Fruit fly (Drosophila melanogaster): ENCODE measurements around the gene CG4743.

CG4743 gene

DNA sequence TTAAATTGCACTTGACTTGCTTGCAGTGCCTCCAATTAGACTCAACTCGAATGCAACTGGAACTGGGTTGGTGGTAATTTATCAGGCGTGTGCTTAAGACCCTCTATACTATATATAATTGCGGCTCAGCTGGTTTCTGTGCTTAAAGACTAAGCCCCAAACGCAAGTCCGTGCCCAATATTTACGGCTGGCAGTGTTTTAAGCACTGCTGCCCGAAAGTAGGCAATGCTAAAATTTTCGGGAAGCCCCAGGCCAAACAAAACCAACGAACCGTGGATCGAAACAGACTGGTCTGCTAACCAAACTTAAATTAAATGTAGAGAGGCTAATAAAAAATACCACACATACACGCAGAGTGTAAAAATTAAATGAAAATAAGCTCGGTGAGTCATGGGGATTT is 40.7 kb upstream of the CG4743 start (continued):
- TF ChIP-seq CG18476 (GFP tag; optimal IDR thresholded peaks at IDR 0.05) (no peak), so (GFP tag; IDR thresholded peaks at IDR 0.05) (no peak), CG10462 (GFP tag; optimal IDR thresholded peaks at IDR 0.05) (no peak), Dek (tag; optimal IDR thresholded peaks at IDR 0.05) (no peak), NFAT (GFP tag; IDR thresholded peaks at IDR 0.05) (no peak), CG13287 (GFP tag; IDR thresholded peaks at IDR 0.05; ENCODE audit: partially characterized antibody) (no peak), ap (GFP tag; IDR thresholded peaks at IDR 0.05) (no peak), BEAF-32 (GFP tag; optimal IDR thresholded peaks at IDR 0.05) (no peak), Oaz (GFP tag; IDR thresholded peaks at IDR 0.05) (no peak), dati (GFP tag; IDR thresholded peaks at IDR 0.05) (no peak), peb (GFP tag; IDR thresholded peaks at IDR 0.05) (no peak), ash1 (GFP tag; optimal IDR thresholded peaks at IDR 0.05) (no peak), onecut (GFP tag; IDR thresholded peaks at IDR 0.05) (no peak), CG4820 (GFP tag; optimal IDR thresholded peaks at IDR 0.05) (no peak), CG8089 (GFP tag; optimal IDR thresholded peaks at IDR 0.05) (no peak), CG10366 (GFP tag; IDR thresholded peaks at IDR 0.05) (no peak), Antp (GFP tag; optimal IDR thresholded peaks at IDR 0.05) (no peak), CG17802 (tag; optimal IDR thresholded peaks at IDR 0.05) (no peak), CG8924 (tag; optimal IDR thresholded peaks at IDR 0.05) (no peak), CG8765 (GFP tag; IDR thresholded peaks at IDR 0.05) (no peak), knrl (GFP tag; IDR thresholded peaks at IDR 0.05; ENCODE audit: partially characterized antibody) (0 out of 3 replicates have a peak, but pooled peaks have one; percentile 13), chm (GFP tag; IDR thresholded peaks at IDR 0.05) (no peak), exex (tag; optimal IDR thresholded peaks at IDR 0.05) (no peak), mam (GFP tag; optimal IDR thresholded peaks at IDR 0.05) (no peak), CG15073 (GFP tag; optimal IDR thresholded peaks at IDR 0.05) (peak; percentile 94), Med (GFP tag) (peak; percentile 47), CG2875 (GFP tag; optimal IDR thresholded peaks at IDR 0.05) (no peak), CG12744 (GFP tag; optimal IDR thresholded peaks at IDR 0.05) (no peak), CG15011 (GFP tag; optimal IDR thresholded peaks at IDR 0.05) (no peak)

DNA sequence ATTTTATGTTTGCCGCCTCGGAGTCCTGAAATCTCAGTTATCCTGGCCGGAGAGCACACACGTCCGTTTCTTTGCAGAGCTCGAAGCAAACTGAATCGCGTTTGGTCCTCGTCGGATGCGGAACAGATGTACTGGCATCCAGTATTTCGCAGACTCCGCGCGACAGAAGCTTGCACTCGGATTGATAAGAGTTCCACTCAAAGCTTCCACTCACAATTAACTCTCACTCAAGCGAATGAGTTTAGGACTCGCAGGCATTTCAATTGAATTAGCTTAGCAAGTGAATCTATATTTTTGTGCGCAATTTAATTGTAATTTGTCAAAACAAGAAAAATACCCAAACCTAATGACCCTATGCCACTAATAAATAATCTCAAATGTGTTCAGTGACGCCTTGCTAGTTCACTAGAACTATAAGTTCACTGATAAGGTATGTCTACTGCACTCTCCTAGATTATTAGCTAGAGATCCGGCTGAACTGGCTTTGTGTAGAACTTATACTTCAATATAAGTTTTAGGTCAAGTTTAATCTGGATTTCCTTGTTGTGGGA is 39.7 kb upstream of the CG4743 start:
- TF ChIP-seq CG12942 (GFP tag; optimal IDR thresholded peaks at IDR 0.05) (no peak), mirr (GFP tag; optimal IDR thresholded peaks at IDR 0.05) (peak; percentile 27), Deaf1 (tag; optimal IDR thresholded peaks at IDR 0.05) (peak; percentile 25), wor (GFP tag; IDR thresholded peaks at IDR 0.05) (no peak), Hr51 (GFP tag; optimal IDR thresholded peaks at IDR 0.05) (peak in 1 of 2 experiments; percentile 11), Jarid2 (GFP tag; optimal IDR thresholded peaks at IDR 0.05) (peak; percentile 39), z (GFP tag; IDR thresholded peaks at IDR 0.05) (peak; percentile 94), Opbp (GFP tag; IDR thresholded peaks at IDR 0.05; ENCODE audit: partially characterized antibody) (no peak), shn (GFP tag; optimal IDR thresholded peaks at IDR 0.05) (no peak), chinmo (GFP tag; IDR thresholded peaks at IDR 0.05; ENCODE audit: partially characterized antibody) (0 out of 4 replicates have a peak, but pooled peaks have one; percentile 18), abd-A (tag; optimal IDR thresholded peaks at IDR 0.05) (peak; percentile 3), Med (GFP tag) (peak; percentile 51), CG16779 (GFP tag; IDR thresholded peaks at IDR 0.05) (0 out of 2 replicates have a peak, but pooled peaks have one; percentile 15)

Data from whole organism, embryonic.